Fruit fly (Drosophila melanogaster): ENCODE measurements around the gene CG17721.
A peak's percentile ranks its signal among the peaks of the same experiment; 100 is the strongest.

The CG17721 gene

dm6 chr3R:11209801-11210402 lies 25.0 kb upstream of the CG17721 start, which contains the start of the genes SdhC and Tctp (continued):
- TF ChIP-seq Ptx1 (GFP tag; IDR thresholded peaks at IDR 0.05) (no peak), seq (GFP tag; IDR thresholded peaks at IDR 0.05) (no peak), Mrtf (GFP tag; IDR thresholded peaks at IDR 0.05) (no peak), CG9437 (GFP tag; optimal IDR thresholded peaks at IDR 0.05) (peak; percentile 36), CG3726 (GFP tag; IDR thresholded peaks at IDR 0.05) (no peak), Atf-2 (GFP tag; optimal IDR thresholded peaks at IDR 0.05) (peak; percentile 6), Usf (GFP tag; optimal IDR thresholded peaks at IDR 0.05) (no peak), CG17186 (GFP tag; optimal IDR thresholded peaks at IDR 0.05) (peak; percentile 40), disco-r (GFP tag; optimal IDR thresholded peaks at IDR 0.05) (no peak), Ada2b (GFP tag; IDR thresholded peaks at IDR 0.05) (no peak), CG7271 (tag; optimal IDR thresholded peaks at IDR 0.05) (peak; percentile 26), esg (GFP tag; conservative IDR thresholded peaks at IDR 0.05) (no peak), B-H2 (GFP tag; optimal IDR thresholded peaks at IDR 0.05) (peak; percentile 61), jigr1 (GFP tag; IDR thresholded peaks at IDR 0.05) (no peak), h (optimal IDR thresholded peaks at IDR 0.05) (no peak), CG7987 (GFP tag; optimal IDR thresholded peaks at IDR 0.05) (no peak), CG13424 (tag; optimal IDR thresholded peaks at IDR 0.05) (peak; percentile 60), CG8359 (GFP tag; optimal IDR thresholded peaks at IDR 0.05; ENCODE audit: borderline replicate concordance) (no peak), CG2202 (tag; optimal IDR thresholded peaks at IDR 0.05) (peak; percentile 14), bigmax (GFP tag; optimal IDR thresholded peaks at IDR 0.05) (peak; percentile 72), Fer2 (tag; optimal IDR thresholded peaks at IDR 0.05) (no peak), Hsf (GFP tag; optimal IDR thresholded peaks at IDR 0.05) (peak; percentile 64), CG12659 (GFP tag; optimal IDR thresholded peaks at IDR 0.05) (peak; percentile 83), Dip3 (GFP tag; optimal IDR thresholded peaks at IDR 0.05) (peak; percentile 7), Fer3 (tag; optimal IDR thresholded peaks at IDR 0.05) (peak; percentile 40), tup (GFP tag; optimal IDR thresholded peaks at IDR 0.05) (no peak), pum (GFP tag; optimal IDR thresholded peaks at IDR 0.05) (no peak), CG10366 (GFP tag; IDR thresholded peaks at IDR 0.05) (no peak), luna (GFP tag; optimal IDR thresholded peaks at IDR 0.05) (no peak), Mes4 (GFP tag; optimal IDR thresholded peaks at IDR 0.05) (no peak), Adf1 (GFP tag; IDR thresholded peaks at IDR 0.05) (no peak), CG16815 (GFP tag; optimal IDR thresholded peaks at IDR 0.05) (no peak), CG16813 (GFP tag; IDR thresholded peaks at IDR 0.05; ENCODE audit: partially characterized antibody) (peak; percentile 20; the same call in 1 of the 3 replicates), fd102C (GFP tag; optimal IDR thresholded peaks at IDR 0.05) (no peak)

DNA sequence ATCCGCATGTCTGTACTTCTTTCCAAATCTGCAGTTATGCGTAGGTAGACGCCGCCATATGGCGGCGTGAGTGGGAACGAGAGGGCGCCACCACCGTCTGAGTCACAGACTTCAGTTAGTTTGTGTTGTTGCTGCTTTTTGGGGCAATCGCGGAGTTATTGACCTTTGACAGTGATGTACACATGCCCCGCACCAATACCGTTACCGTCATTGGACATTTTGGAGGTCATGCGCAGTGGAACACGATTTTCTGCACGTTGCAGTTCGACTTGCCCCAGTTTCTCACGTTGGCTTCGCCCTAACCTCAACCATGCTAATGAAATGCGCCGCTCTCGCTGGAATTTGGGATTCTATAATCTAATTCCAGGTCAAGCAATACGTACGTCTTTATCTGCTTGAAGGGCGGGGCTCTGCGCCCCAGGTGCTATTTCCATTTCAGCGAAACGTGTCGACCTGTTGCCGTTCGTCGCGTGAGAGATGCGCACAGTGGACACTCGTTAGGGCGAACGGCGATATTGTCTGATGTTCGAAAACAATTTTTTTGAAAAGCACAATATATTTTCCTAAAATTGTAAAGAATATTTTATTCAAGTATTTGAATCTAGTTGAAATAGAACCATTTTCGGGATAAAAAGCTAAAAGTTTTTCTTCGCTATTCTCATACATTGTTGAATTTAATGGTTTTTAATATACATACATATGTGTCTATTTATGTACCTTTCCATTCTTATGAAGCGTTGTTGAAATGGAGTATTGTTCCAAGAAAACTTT lies 23.5 kb upstream of the CG17721 start:
- TF ChIP-seq CG11695 (GFP tag; IDR thresholded peaks at IDR 0.05) (peak; percentile 63; the same call in 2 of the 3 replicates), CG11696 (GFP tag; IDR thresholded peaks at IDR 0.05) (0 out of 2 replicates have a peak, but pooled peaks have one; percentile 17), CG31224 (GFP tag; IDR thresholded peaks at IDR 0.05) (peak; percentile 67), Med (GFP tag) (peak; percentile 95), Fer2 (tag; optimal IDR thresholded peaks at IDR 0.05) (peak; percentile 62), exex (tag; optimal IDR thresholded peaks at IDR 0.05) (peak; percentile 49), sens (GFP tag) (peak; percentile 92), Spps (tag; optimal IDR thresholded peaks at IDR 0.05) (no peak), CG17361 (GFP tag; IDR thresholded peaks at IDR 0.05) (peak; percentile 66), onecut (GFP tag; IDR thresholded peaks at IDR 0.05) (peak; percentile 34; the same call in 1 of the 2 replicates), ac (GFP tag; optimal IDR thresholded peaks at IDR 0.05) (no peak), Opbp (GFP tag; IDR thresholded peaks at IDR 0.05; ENCODE audit: partially characterized antibody) (no peak), B-H2 (GFP tag; optimal IDR thresholded peaks at IDR 0.05) (peak; percentile 56), CG1792 (GFP tag; optimal IDR thresholded peaks at IDR 0.05) (peak; percentile 64), Fer3 (tag; optimal IDR thresholded peaks at IDR 0.05) (peak; percentile 82), CG8765 (GFP tag; IDR thresholded peaks at IDR 0.05) (peak; percentile 8; the same call in 1 of the 2 replicates), lbe (GFP tag; optimal IDR thresholded peaks at IDR 0.05) (peak; percentile 45), tgo (GFP tag; IDR thresholded peaks at IDR 0.05) (peak; percentile 79), dati (GFP tag; IDR thresholded peaks at IDR 0.05) (no peak)
